Worm (Caenorhabditis elegans): ENCODE results near the gene E02A10.3.

- TF ChIP-seq fkh-10 (GFP tag; optimal IDR thresholded peaks at IDR 0.05) (no peak), hlh-8 (tag; optimal IDR thresholded peaks at IDR 0.05) (no peak), hlh-6 (tag; optimal IDR thresholded peaks at IDR 0.05) (no peak), ets-4 (tag; optimal IDR thresholded peaks at IDR 0.05) (no peak), ceh-30 (tag; optimal IDR thresholded peaks at IDR 0.05) (no peak), fkh-6 (tag; optimal IDR thresholded peaks at IDR 0.05) (no peak), nhr-11 (tag; optimal IDR thresholded peaks at IDR 0.05) (no peak), ama-1 (optimal IDR thresholded peaks at IDR 0.05) (no peak), pqm-1 (tag; optimal IDR thresholded peaks at IDR 0.05) (no peak), ceh-24 (tag; optimal IDR thresholded peaks at IDR 0.05) (no peak), tbx-7 (tag; optimal IDR thresholded peaks at IDR 0.05) (no peak), ceh-9 (tag; optimal IDR thresholded peaks at IDR 0.05) (no peak)
These were observed 30.6 kb upstream of the E02A10.3 start for ce11 chrV:12548830-12549229.
